Worm (Caenorhabditis elegans): ENCODE data around the gene lgc-21.
A peak's percentile ranks its signal among the peaks of the same experiment; 100 is the strongest.

Gene lgc-21

ce11 chrX:14101986-14102385 is 34.2 kb upstream of the lgc-21 start, which contains the start of gene F16B12.6 (continued):
- peak; percentile 47; the same call in 1 of the 2 replicates for TF ChIP-seq mab-9 (GFP tag; IDR thresholded peaks at IDR 0.05)
- peak; percentile 19 for TF ChIP-seq unc-130 (tag; optimal IDR thresholded peaks at IDR 0.05)
- peak; percentile 79 for TF ChIP-seq C16A3.4 (tag; optimal IDR thresholded peaks at IDR 0.05)
- no peak; the same call in 1 of the 2 replicates for TF ChIP-seq grh-1 (GFP tag; IDR thresholded peaks at IDR 0.05)
- no peak for TF ChIP-seq ceh-90 (tag; optimal IDR thresholded peaks at IDR 0.05)
- no peak for TF ChIP-seq efl-3 (GFP tag; optimal IDR thresholded peaks at IDR 0.05)
- TF ChIP-seq nhr-28 (tag; optimal IDR thresholded peaks at IDR 0.05): no peak
- TF ChIP-seq zip-4 (GFP tag; optimal IDR thresholded peaks at IDR 0.05): no peak
- TF ChIP-seq lin-14 (GFP tag; optimal IDR thresholded peaks at IDR 0.05): peak; percentile 97
- TF ChIP-seq nhr-84 (tag; optimal IDR thresholded peaks at IDR 0.05): no peak
- peak; percentile 72 for TF ChIP-seq rnt-1 (tag; optimal IDR thresholded peaks at IDR 0.05)
- peak; percentile 59 for TF ChIP-seq blmp-1 (tag; optimal IDR thresholded peaks at IDR 0.05)
- peak; percentile 87 for TF ChIP-seq tbx-2 (tag; optimal IDR thresholded peaks at IDR 0.05)
- TF ChIP-seq lin-39 (tag; optimal IDR thresholded peaks at IDR 0.05): no peak
- TF ChIP-seq isw-1 (GFP tag; IDR thresholded peaks at IDR 0.05): peak; percentile 71
- TF ChIP-seq lir-3 (tag; optimal IDR thresholded peaks at IDR 0.05; ENCODE audit: poor library complexity): peak; percentile 13
- no peak for TF ChIP-seq hlh-4 (tag; optimal IDR thresholded peaks at IDR 0.05)
- TF ChIP-seq unc-86 (tag; optimal IDR thresholded peaks at IDR 0.05): peak; percentile 64
- TF ChIP-seq hlh-17 (GFP tag; optimal IDR thresholded peaks at IDR 0.05; ENCODE audit: borderline replicate concordance): no peak
- peak; percentile 16 for TF ChIP-seq C04F5.9 (tag; optimal IDR thresholded peaks at IDR 0.05)
- TF ChIP-seq aly-2 (tag; optimal IDR thresholded peaks at IDR 0.05): peak; percentile 53
- TF ChIP-seq snpc-4 (tag; optimal IDR thresholded peaks at IDR 0.05): peak; percentile 72
- no peak for TF ChIP-seq unc-98 (GFP tag; IDR thresholded peaks at IDR 0.05)
- peak; percentile 88 for TF ChIP-seq nhr-71 (tag; optimal IDR thresholded peaks at IDR 0.05)
- TF ChIP-seq sup-37 (GFP tag; optimal IDR thresholded peaks at IDR 0.05): no peak
- no peak for TF ChIP-seq unc-62 (GFP tag; optimal IDR thresholded peaks at IDR 0.05)
- no peak for TF ChIP-seq Y116A8C.19 (tag; optimal IDR thresholded peaks at IDR 0.05; ENCODE audit: borderline replicate concordance)
- TF ChIP-seq irx-1 (tag; optimal IDR thresholded peaks at IDR 0.05): peak; percentile 65
- peak; percentile 52 for TF ChIP-seq jun-1 (tag; optimal IDR thresholded peaks at IDR 0.05)
- no peak for TF ChIP-seq ztf-4 (tag; optimal IDR thresholded peaks at IDR 0.05)
- TF ChIP-seq nhr-20 (tag; optimal IDR thresholded peaks at IDR 0.05): peak; percentile 85
- TF ChIP-seq aha-1 (tag; optimal IDR thresholded peaks at IDR 0.05): no peak
- TF ChIP-seq pqm-1 (tag; optimal IDR thresholded peaks at IDR 0.05): no peak
- TF ChIP-seq ces-1 (GFP tag; optimal IDR thresholded peaks at IDR 0.05): no peak
- TF ChIP-seq ets-5 (GFP tag; IDR thresholded peaks at IDR 0.05): no peak
- no peak for TF ChIP-seq tlp-1 (tag; optimal IDR thresholded peaks at IDR 0.05)
- no peak for TF ChIP-seq sptf-1 (tag; optimal IDR thresholded peaks at IDR 0.05)
- no peak for TF ChIP-seq alr-1 (tag; optimal IDR thresholded peaks at IDR 0.05; ENCODE audit: borderline replicate concordance)
- TF ChIP-seq skn-1 (tag; optimal IDR thresholded peaks at IDR 0.05): peak; percentile 75
- TF ChIP-seq nhr-237 (tag; optimal IDR thresholded peaks at IDR 0.05): no peak
- peak; percentile 31 for TF ChIP-seq pax-3 (tag; optimal IDR thresholded peaks at IDR 0.05)
- peak; percentile 80 for TF ChIP-seq xbp-1 (tag; optimal IDR thresholded peaks at IDR 0.05)
- TF ChIP-seq egl-13 (tag; optimal IDR thresholded peaks at IDR 0.05): peak; percentile 44
- peak; percentile 56 to 91 (median 64) for TF ChIP-seq ceh-82 (tag; optimal IDR thresholded peaks at IDR 0.05)
- TF ChIP-seq lin-15B (tag; optimal IDR thresholded peaks at IDR 0.05): peak; percentile 88
- peak; percentile 68 for TF ChIP-seq nhr-90 (tag; optimal IDR thresholded peaks at IDR 0.05; ENCODE audit: poor library complexity)
- no peak for TF ChIP-seq nhr-76 (tag; optimal IDR thresholded peaks at IDR 0.05)
- peak; percentile 84 for TF ChIP-seq nhr-47 (tag; optimal IDR thresholded peaks at IDR 0.05)
- TF ChIP-seq fkh-10 (GFP tag; optimal IDR thresholded peaks at IDR 0.05): peak; percentile 28
- peak; percentile 71 to 83 for TF ChIP-seq lsy-2 (tag; optimal IDR thresholded peaks at IDR 0.05)
- peak; percentile 90 for TF ChIP-seq nhr-85 (tag)
- no peak for TF ChIP-seq hpl-2 (GFP tag; optimal IDR thresholded peaks at IDR 0.05)
- peak; percentile 92 for TF ChIP-seq fkh-8 (tag; optimal IDR thresholded peaks at IDR 0.05)
- TF ChIP-seq mef-2 (tag; optimal IDR thresholded peaks at IDR 0.05): no peak
